Worm (Caenorhabditis elegans) whole organism, young adult: ENCODE results near the gene srd-13.

ENCODE experiments used
- D2030.7 ChIP-seq: fragments of 200-800 bp; sonication (Bioruptor generic); IDR thresholded peaks from 2 replicates; pipeline ENCODE4 v1.3.6; 2022; ENCODE audit warnings: missing genetic modification reagents, missing genetic modification characterization, missing compliant biosample characterization
- F10E7.11 ChIP-seq: sonication (generic microtip); optimal IDR thresholded peaks from 2 replicates; lab custom pipeline; 2017; ENCODE audit warnings: mild to moderate bottlenecking, missing genetic modification characterization, moderate library complexity, missing compliant biosample characterization
- F22D6.2 ChIP-seq: sonication (generic microtip); optimal IDR thresholded peaks from 2 replicates; lab custom pipeline; 2016; ENCODE audit warnings: mild to moderate bottlenecking, missing genetic modification characterization, missing compliant biosample characterization
- F23B12.7 ChIP-seq: sonication (generic microtip); optimal IDR thresholded peaks from 2 replicates; lab custom pipeline; 2017; ENCODE audit warnings: missing genetic modification characterization, mild to moderate bottlenecking, missing compliant biosample characterization, antibody characterized with exemption, moderate library complexity; ENCODE audit not compliant: insufficient read depth
- F37B4.10 ChIP-seq: fragments of 200-800 bp; sonication (Bioruptor generic); IDR thresholded peaks from 2 replicates; pipeline ENCODE4 v1.3.6; 2022; ENCODE audit warnings: missing genetic modification characterization, missing compliant biosample characterization
- F52B5.7 ChIP-seq: sonication (generic microtip); optimal IDR thresholded peaks from 2 replicates; lab custom pipeline; 2016; ENCODE audit warnings: mild to moderate bottlenecking, missing genetic modification characterization, missing compliant biosample characterization
- F55B11.4 ChIP-seq: sonication (generic microtip); optimal IDR thresholded peaks from 2 replicates; lab custom pipeline; 2016; ENCODE audit warnings: missing compliant biosample characterization, missing genetic modification characterization, borderline replicate concordance; ENCODE audit not compliant: insufficient read depth
- K11D2.4 ChIP-seq: fragments of 200-800 bp; sonication (Bioruptor generic); IDR thresholded peaks from 2 replicates; pipeline ENCODE4 v1.3.6; 2022; ENCODE audit warnings: missing genetic modification reagents, missing genetic modification characterization, missing compliant biosample characterization
- K12H6.12 ChIP-seq: fragments of 200-800 bp; sonication (Bioruptor generic); optimal IDR thresholded peaks from 2 replicates; lab custom pipeline; 2018; ENCODE audit warnings: mild to moderate bottlenecking, missing genetic modification characterization, missing compliant biosample characterization
- akir-1 ChIP-seq: fragments of 200-800 bp; sonication (Bioruptor generic); optimal IDR thresholded peaks from 2 replicates; lab custom pipeline; 2018; ENCODE audit warnings: mild to moderate bottlenecking, missing genetic modification characterization, moderate library complexity, missing compliant biosample characterization
- ama-1 ChIP-seq, 3 experiments: fragments of 150-350 bp in 1 of 3; sonication (generic microtip) in 2 of 3; optimal IDR thresholded peaks; 2 replicates each; lab custom pipeline; 2014 to 2018; ENCODE audit warnings: missing biosample characterization in 2 of 3, missing genetic modification characterization in 2 of 3, missing genetic modification reagents in 2 of 3
- aptf-3 ChIP-seq: fragments of 200-800 bp; sonication (Bioruptor generic); IDR thresholded peaks from 2 replicates; pipeline ENCODE4 v1.3.6; 2022; ENCODE audit warnings: missing genetic modification characterization, missing compliant biosample characterization
- atf-7 ChIP-seq: sonication (generic microtip); optimal IDR thresholded peaks from 2 replicates; lab custom pipeline; 2017; ENCODE audit warnings: mild to moderate bottlenecking, missing genetic modification characterization, missing compliant biosample characterization
- attf-6 ChIP-seq: fragments of 200-800 bp; sonication (Bioruptor generic); IDR thresholded peaks from 2 replicates; pipeline ENCODE4 v1.3.6; 2022; ENCODE audit warnings: missing genetic modification reagents, missing genetic modification characterization, missing compliant biosample characterization
- ccch-3 ChIP-seq: fragments of 200-800 bp; sonication (Bioruptor generic); optimal IDR thresholded peaks from 2 replicates; lab custom pipeline; 2018; ENCODE audit warnings: mild to moderate bottlenecking, missing genetic modification characterization, missing compliant biosample characterization
- cebp-1 ChIP-seq, 2 experiments: fragments of 200-800 bp in 1 of 2; sonication (Bioruptor generic) in 1 of 2; sonication (generic microtip) in 1 of 2; IDR thresholded peaks in 1 of 2; optimal IDR thresholded peaks in 1 of 2; 2 replicates each; pipeline versions ENCODE4 v1.3.6 to Lab custom; 2017 to 2022; ENCODE audit warnings: missing compliant biosample characterization in 2 of 2, missing genetic modification characterization in 2 of 2, mild to moderate bottlenecking in 1 of 2, missing genetic modification reagents in 1 of 2, moderate library complexity in 1 of 2
- dox-1 ChIP-seq: fragments of 200-800 bp; sonication (Bioruptor generic); IDR thresholded peaks from 2 replicates; pipeline ENCODE4 v1.3.6; 2022; ENCODE audit warnings: missing genetic modification reagents, missing genetic modification characterization, missing compliant biosample characterization
- dpl-1 ChIP-seq: fragments of 150-350 bp; optimal IDR thresholded peaks from 2 replicates; lab custom pipeline; 2014; ENCODE audit warnings: missing biosample characterization, missing genetic modification reagents, missing genetic modification characterization
- egl-18 ChIP-seq: fragments of 200-800 bp; sonication (Bioruptor generic); IDR thresholded peaks from 2 replicates; pipeline ENCODE4 v1.3.6; 2022; ENCODE audit warnings: missing genetic modification reagents, missing genetic modification characterization, missing compliant biosample characterization
- ekl-4 ChIP-seq: fragments of 200-800 bp; sonication (Bioruptor generic); IDR thresholded peaks from 2 replicates; pipeline ENCODE4 v1.3.6; 2022; ENCODE audit warnings: missing genetic modification reagents, missing genetic modification characterization, missing compliant biosample characterization
- hlh-12 ChIP-seq: sonication (generic microtip); optimal IDR thresholded peaks from 2 replicates; lab custom pipeline; 2016; ENCODE audit warnings: missing genetic modification characterization, missing compliant biosample characterization
- hmg-1.2 ChIP-seq: fragments of 200-800 bp; sonication (Bioruptor generic); IDR thresholded peaks from 2 replicates; pipeline ENCODE4 v1.3.6; 2022; ENCODE audit warnings: missing genetic modification reagents, missing genetic modification characterization, missing compliant biosample characterization
- hmg-20 ChIP-seq: fragments of 200-800 bp; sonication (Bioruptor generic); IDR thresholded peaks from 2 replicates; pipeline ENCODE4 v1.3.6; 2022; ENCODE audit warnings: missing genetic modification reagents, missing genetic modification characterization, missing compliant biosample characterization
- hsf-1 ChIP-seq: fragments of 200-800 bp; sonication (Bioruptor generic); IDR thresholded peaks from 2 replicates; pipeline ENCODE4 v1.3.6; 2022; ENCODE audit warnings: missing genetic modification reagents, missing genetic modification characterization, missing compliant biosample characterization
- let-526 ChIP-seq: fragments of 200-800 bp; sonication (Bioruptor generic); IDR thresholded peaks from 2 replicates; pipeline ENCODE4 v1.3.6; 2022; ENCODE audit warnings: missing genetic modification reagents, missing genetic modification characterization, missing compliant biosample characterization
- lin-26 ChIP-seq: fragments of 200-800 bp; sonication (Bioruptor generic); IDR thresholded peaks from 2 replicates; pipeline ENCODE4 v1.3.6; 2022; ENCODE audit warnings: missing genetic modification reagents, missing genetic modification characterization, missing compliant biosample characterization
- lin-40 ChIP-seq: sonication (generic microtip); optimal IDR thresholded peaks from 2 replicates; lab custom pipeline; 2016; ENCODE audit warnings: missing genetic modification characterization, mild to moderate bottlenecking, missing compliant biosample characterization, missing genotype, missing genetic modification reagents
- lsy-27 ChIP-seq: sonication (generic microtip); optimal IDR thresholded peaks from 2 replicates; lab custom pipeline; 2017; ENCODE audit warnings: missing genetic modification characterization, mild to moderate bottlenecking, missing compliant biosample characterization, antibody characterized with exemption, missing genotype, borderline replicate concordance; ENCODE audit not compliant: insufficient read depth
- madf-10 ChIP-seq: sonication (generic microtip); optimal IDR thresholded peaks from 2 replicates; lab custom pipeline; 2016; ENCODE audit warnings: mild to moderate bottlenecking, missing genetic modification characterization, missing compliant biosample characterization
- madf-6 ChIP-seq: fragments of 200-800 bp; sonication (Bioruptor generic); IDR thresholded peaks from 2 replicates; pipeline ENCODE4 v1.3.6; 2022; ENCODE audit warnings: missing genetic modification reagents, missing genetic modification characterization, missing compliant biosample characterization
- mxl-1 ChIP-seq: sonication (generic microtip); optimal IDR thresholded peaks from 2 replicates; lab custom pipeline; 2016; ENCODE audit warnings: missing genetic modification characterization, missing compliant biosample characterization
- nfya-2 ChIP-seq: fragments of 200-800 bp; sonication (Bioruptor generic); IDR thresholded peaks from 2 replicates; pipeline ENCODE4 v1.3.6; 2022; ENCODE audit warnings: missing genetic modification reagents, missing genetic modification characterization, missing compliant biosample characterization
- nhr-27 ChIP-seq: fragments of 200-800 bp; sonication (Bioruptor generic); optimal IDR thresholded peaks from 2 replicates; lab custom pipeline; 2018; ENCODE audit warnings: mild to moderate bottlenecking, missing genetic modification characterization, moderate library complexity, missing compliant biosample characterization
- rcor-1 ChIP-seq: fragments of 200-800 bp; sonication (Bioruptor generic); IDR thresholded peaks from 2 replicates; pipeline ENCODE4 v1.3.6; 2022; ENCODE audit warnings: missing genetic modification reagents, missing genetic modification characterization, missing compliant biosample characterization
- repo-1 ChIP-seq: sonication (generic microtip); optimal IDR thresholded peaks from 2 replicates; lab custom pipeline; 2017; ENCODE audit warnings: mild to moderate bottlenecking, missing genetic modification characterization, missing compliant biosample characterization
- sdz-38 ChIP-seq: sonication (generic microtip); optimal IDR thresholded peaks from 2 replicates; lab custom pipeline; 2016; ENCODE audit warnings: missing genotype, missing genetic modification characterization, missing compliant biosample characterization
- sea-2 ChIP-seq: fragments of 200-800 bp; sonication (Bioruptor generic); IDR thresholded peaks from 2 replicates; pipeline ENCODE4 v1.3.6; 2022; ENCODE audit warnings: missing genetic modification characterization, missing compliant biosample characterization
- snpc-4 ChIP-seq, 5 experiments: fragments of 150-350 bp in 1 of 5; sonication (generic microtip) in 4 of 5; optimal IDR thresholded peaks; 2 replicates each; lab custom pipeline; 2014 to 2018; ENCODE audit warnings: missing genetic modification characterization in 5 of 5, missing biosample characterization in 3 of 5, antibody characterized with exemption in 2 of 5, mild to moderate bottlenecking in 2 of 5, missing compliant biosample characterization in 2 of 5, missing genotype in 2 of 5, moderate library complexity in 2 of 5, missing genetic modification reagents in 1 of 5
- somi-1 ChIP-seq: fragments of 200-800 bp; sonication (Bioruptor generic); optimal IDR thresholded peaks from 2 replicates; lab custom pipeline; 2018; ENCODE audit warnings: mild to moderate bottlenecking, missing genetic modification characterization, missing compliant biosample characterization
- tbx-9 ChIP-seq: sonication (generic microtip); optimal IDR thresholded peaks from 2 replicates; lab custom pipeline; 2016; ENCODE audit warnings: borderline replicate concordance, missing genetic modification characterization, inconsistent platforms, missing compliant biosample characterization
- zfh-2 ChIP-seq: fragments of 200-800 bp; sonication (Bioruptor generic); conservative IDR thresholded peaks from 2 replicates; pipeline ENCODE4 v1.3.6; 2022; ENCODE audit warnings: missing genetic modification reagents, missing genetic modification characterization, missing compliant biosample characterization
- zim-3 ChIP-seq: sonication (generic microtip); optimal IDR thresholded peaks from 2 replicates; lab custom pipeline; 2017; ENCODE audit warnings: mild to moderate bottlenecking, missing genetic modification characterization, moderate library complexity, missing compliant biosample characterization
- ztf-28 ChIP-seq: fragments of 200-800 bp; sonication (Bioruptor generic); IDR thresholded peaks from 2 replicates; pipeline ENCODE4 v1.3.6; 2022; ENCODE audit warnings: missing genetic modification reagents, missing genetic modification characterization, missing compliant biosample characterization

The srd-13 gene

ce11 chrIV:5598515-5599132 lies 36.8 kb downstream of the srd-13 start:
- TF ChIP-seq nfya-2 (no peak), K12H6.12 (peak; percentile 34)
- TF ChIP-seq, all 124 proteins: peak for 1

DNA sequence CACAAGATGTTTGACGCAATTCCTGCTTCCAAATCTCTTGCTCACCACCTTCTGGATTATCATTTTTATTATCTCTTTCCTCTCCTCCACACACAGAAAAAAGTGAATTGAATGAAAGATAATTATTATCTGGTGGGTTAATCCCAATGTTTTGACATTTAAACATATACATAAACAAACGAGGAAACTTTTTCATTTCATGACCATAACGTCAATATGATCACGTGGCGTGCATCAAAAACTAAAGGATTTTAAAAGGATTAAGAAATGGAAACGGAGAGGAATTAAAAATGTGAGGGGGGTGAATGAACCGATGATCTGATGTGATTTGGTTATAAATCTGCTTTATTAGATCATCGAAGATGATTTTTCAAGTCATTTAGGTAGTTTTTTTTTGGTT lies 39.9 kb downstream of the srd-13 start:
- no peak for TF ChIP-seq F10E7.11 (tag; lab: Kevin White, UChicago)
- TF ChIP-seq aptf-3 (GFP tag; lab: Robert Waterston, UW): no peak
- no peak for TF ChIP-seq madf-6 (GFP tag; lab: Robert Waterston, UW)
- TF ChIP-seq akir-1 (GFP tag; lab: Kevin White, UChicago): no peak
- TF ChIP-seq rcor-1 (GFP tag; lab: Robert Waterston, UW): no peak
- no peak for TF ChIP-seq let-526 (GFP tag; lab: Robert Waterston, UW)
- TF ChIP-seq repo-1: no peak
- no peak for TF ChIP-seq F22D6.2
- TF ChIP-seq F52B5.7 (tag; lab: Kevin White, UChicago): no peak
- TF ChIP-seq D2030.7 (GFP tag; lab: Robert Waterston, UW): no peak
- TF ChIP-seq ccch-3 (GFP tag; lab: Kevin White, UChicago): no peak
- TF ChIP-seq ztf-28 (GFP tag; lab: Robert Waterston, UW): no peak
- no peak for TF ChIP-seq attf-6 (GFP tag; lab: Robert Waterston, UW)
- TF ChIP-seq lin-40: no peak
- TF ChIP-seq madf-10: no peak
- TF ChIP-seq ama-1 (optimal IDR thresholded peaks at IDR 0.05; lab: Kevin White, UChicago): no peak
- TF ChIP-seq ama-1 (GFP tag; optimal IDR thresholded peaks at IDR 0.05; lab: Kevin White, UChicago): no peak

- TF ChIP-seq K11D2.4 (GFP tag; lab: Robert Waterston, UW) (peak; percentile 33; the same call in 1 of the 2 replicates), hsf-1 (GFP tag; lab: Robert Waterston, UW) (no peak), madf-10 (no peak), nhr-27 (tag; lab: Kevin White, UChicago) (no peak), F52B5.7 (tag; lab: Kevin White, UChicago) (no peak), akir-1 (GFP tag; lab: Kevin White, UChicago) (no peak), atf-7 (tag; lab: Kevin White, UChicago) (no peak), F55B11.4 (tag; lab: Kevin White, UChicago) (no peak), cebp-1 (GFP tag; IDR thresholded peaks at IDR 0.05; lab: Robert Waterston, UW) (no peak), cebp-1 (tag; optimal IDR thresholded peaks at IDR 0.05; lab: Kevin White, UChicago) (peak; percentile 67), lin-26 (no peak), zim-3 (tag; lab: Kevin White, UChicago) (no peak), hmg-20 (GFP tag; lab: Robert Waterston, UW) (no peak), F23B12.7 (no peak), tbx-9 (tag; lab: Kevin White, UChicago) (no peak), sdz-38 (tag; lab: Kevin White, UChicago) (no peak), mxl-1 (tag; lab: Kevin White, UChicago) (no peak), hlh-12 (no peak), ekl-4 (GFP tag; lab: Robert Waterston, UW) (no peak), dox-1 (peak; percentile 20; the same call in 1 of the 2 replicates), sea-2 (GFP tag; lab: Robert Waterston, UW) (no peak), lin-40 (peak; percentile 42), ccch-3 (GFP tag; lab: Kevin White, UChicago) (no peak), somi-1 (GFP tag; lab: Kevin White, UChicago) (peak; percentile 64), zfh-2 (GFP tag; lab: Robert Waterston, UW) (peak; percentile 50; the same call in 1 of the 2 replicates), hmg-1.2 (GFP tag; lab: Robert Waterston, UW) (no peak), K12H6.12 (peak; percentile 72), F37B4.10 (no peak), lsy-27 (tag; lab: Kevin White, UChicago) (no peak), egl-18 (GFP tag; lab: Robert Waterston, UW) (no peak), snpc-4 (GFP tag; optimal IDR thresholded peaks at IDR 0.05; lab: Kevin White, UChicago) (no peak), snpc-4 (tag; optimal IDR thresholded peaks at IDR 0.05; lab: Kevin White, UChicago) (no peak), nfya-2 (no peak), dpl-1 (GFP tag; lab: Kevin White, UChicago) (no peak)
Measured at ce11 chrIV:5593804-5594214, 41.6 kb downstream of the srd-13 start.
